Worm (Caenorhabditis elegans) whole organism, L1 larva: ENCODE data around the gene C05B5.12.
A peak's percentile ranks its signal among the peaks of the same experiment; 100 is the strongest.

Experiments
- C16A3.4 ChIP-seq: fragments of 150-350 bp; optimal IDR thresholded peaks from 2 replicates; lab custom pipeline; 2014; ENCODE audit warnings: missing biosample characterization, missing genetic modification characterization
- C34B4.2 ChIP-seq: sonication (generic microtip); optimal IDR thresholded peaks from 2 replicates; lab custom pipeline; 2017; ENCODE audit warnings: mild to moderate bottlenecking, missing genetic modification characterization, missing compliant biosample characterization
- Y116A8C.19 ChIP-seq: sonication (generic microtip); optimal IDR thresholded peaks from 2 replicates; lab custom pipeline; 2016; ENCODE audit warnings: missing compliant biosample characterization, missing genetic modification characterization, borderline replicate concordance
- alr-1 ChIP-seq: fragments of 200-800 bp; sonication (Bioruptor generic); optimal IDR thresholded peaks from 2 replicates; lab custom pipeline; 2018; ENCODE audit warnings: borderline replicate concordance, mild to moderate bottlenecking, missing genetic modification characterization, missing compliant biosample characterization
- blmp-1 ChIP-seq: fragments of 150-350 bp; optimal IDR thresholded peaks from 2 replicates; lab custom pipeline; 2014; ENCODE audit warnings: missing biosample characterization, missing genetic modification characterization
- ceh-63 ChIP-seq: fragments of 200-800 bp; sonication (Bioruptor generic); optimal IDR thresholded peaks from 2 replicates; lab custom pipeline; 2018; ENCODE audit warnings: mild to moderate bottlenecking, missing genetic modification characterization, missing compliant biosample characterization
- ceh-8 ChIP-seq: fragments of 200-800 bp; sonication (Bioruptor generic); optimal IDR thresholded peaks from 2 replicates; lab custom pipeline; 2018; ENCODE audit warnings: mild to moderate bottlenecking, missing genetic modification characterization, moderate library complexity, missing compliant biosample characterization
- ceh-82 ChIP-seq, 3 experiments: fragments of 150-350 bp in 1 of 3; sonication (generic microtip) in 2 of 3; optimal IDR thresholded peaks; 2 replicates each; lab custom pipeline; 2014 to 2017; ENCODE audit warnings: missing biosample characterization in 3 of 3, missing genetic modification characterization in 3 of 3
- dsc-1 ChIP-seq: sonication (generic microtip); optimal IDR thresholded peaks from 2 replicates; lab custom pipeline; 2016; ENCODE audit warnings: mild to moderate bottlenecking, missing genetic modification characterization, missing compliant biosample characterization
- efl-3 ChIP-seq: fragments of 200-800 bp; sonication (Bioruptor generic); optimal IDR thresholded peaks from 2 replicates; lab custom pipeline; 2018; ENCODE audit warnings: mild to moderate bottlenecking, missing genetic modification characterization, missing compliant biosample characterization
- egl-13 ChIP-seq: sonication (generic microtip); optimal IDR thresholded peaks from 2 replicates; lab custom pipeline; 2016; ENCODE audit warnings: missing genotype, missing genetic modification reagents, missing genetic modification characterization, missing compliant biosample characterization
- ets-5 ChIP-seq: fragments of 200-800 bp; sonication (Bioruptor generic); IDR thresholded peaks from 2 replicates; pipeline ENCODE4 v1.3.6; 2022; ENCODE audit warnings: missing genetic modification characterization, missing compliant biosample characterization
- fkh-10 ChIP-seq: sonication (generic microtip); optimal IDR thresholded peaks from 2 replicates; lab custom pipeline; 2017; ENCODE audit warnings: missing biosample characterization, missing genetic modification reagents, missing genetic modification characterization
- fkh-4 ChIP-seq: sonication (generic microtip); optimal IDR thresholded peaks from 2 replicates; lab custom pipeline; 2016; ENCODE audit warnings: missing compliant biosample characterization, missing genetic modification characterization, borderline replicate concordance
- fkh-8 ChIP-seq: sonication (generic microtip); optimal IDR thresholded peaks from 2 replicates; lab custom pipeline; 2016; ENCODE audit warnings: mild to moderate bottlenecking, missing genetic modification characterization, missing compliant biosample characterization
- fos-1 ChIP-seq: fragments of 150-350 bp; optimal IDR thresholded peaks from 2 replicates; lab custom pipeline; 2014; ENCODE audit warnings: missing biosample characterization, missing genetic modification characterization
- grh-1 ChIP-seq: fragments of 200-800 bp; sonication (Bioruptor generic); IDR thresholded peaks from 2 replicates; pipeline ENCODE4 v1.3.6; 2022; ENCODE audit warnings: missing genetic modification reagents, missing genetic modification characterization, missing compliant biosample characterization
- hlh-4 ChIP-seq: sonication (generic microtip); optimal IDR thresholded peaks from 2 replicates; lab custom pipeline; 2016; ENCODE audit warnings: mild to moderate bottlenecking, missing genetic modification characterization, missing compliant biosample characterization
- hpl-2 ChIP-seq: fragments of 150-350 bp; optimal IDR thresholded peaks from 2 replicates; lab custom pipeline; 2014; ENCODE audit warnings: missing biosample characterization, missing genetic modification reagents, missing genetic modification characterization
- isw-1 ChIP-seq: fragments of 200-800 bp; sonication (Bioruptor generic); IDR thresholded peaks from 2 replicates; pipeline ENCODE4 v1.3.6; 2022; ENCODE audit warnings: missing genetic modification characterization, missing compliant biosample characterization
- jun-1 ChIP-seq: fragments of 150-350 bp; optimal IDR thresholded peaks from 2 replicates; lab custom pipeline; 2014; ENCODE audit warnings: missing biosample characterization, missing genetic modification reagents, missing genetic modification characterization
- lin-13 ChIP-seq: fragments of 150-350 bp; optimal IDR thresholded peaks from 2 replicates; lab custom pipeline; 2014; ENCODE audit warnings: missing biosample characterization, missing genetic modification reagents, missing genetic modification characterization
- lin-14 ChIP-seq: fragments of 200-800 bp; sonication (Bioruptor generic); optimal IDR thresholded peaks from 2 replicates; lab custom pipeline; 2018; ENCODE audit warnings: mild to moderate bottlenecking, missing genetic modification characterization, moderate library complexity, missing compliant biosample characterization
- lin-35 ChIP-seq, 2 experiments: fragments of 150-350 bp; optimal IDR thresholded peaks; 2 replicates each; lab custom pipeline; 2014; ENCODE audit warnings: missing biosample characterization in 2 of 2, missing genetic modification characterization in 2 of 2, missing genetic modification reagents in 2 of 2
- mab-9 ChIP-seq: fragments of 200-800 bp; sonication (Bioruptor generic); IDR thresholded peaks from 2 replicates; pipeline ENCODE4 v1.3.6; 2022; ENCODE audit warnings: missing genetic modification reagents, missing genetic modification characterization, missing compliant biosample characterization
- mef-2 ChIP-seq: fragments of 150-350 bp; optimal IDR thresholded peaks from 2 replicates; lab custom pipeline; 2014; ENCODE audit warnings: missing biosample characterization, missing genetic modification characterization
- mep-1 ChIP-seq: fragments of 150-350 bp; optimal IDR thresholded peaks from 2 replicates; lab custom pipeline; 2014; ENCODE audit warnings: missing biosample characterization, missing genetic modification characterization
- nhr-12 ChIP-seq: sonication (generic microtip); optimal IDR thresholded peaks from 2 replicates; lab custom pipeline; 2017; ENCODE audit warnings: missing biosample characterization, missing genetic modification characterization
- nhr-20 ChIP-seq: sonication (generic microtip); optimal IDR thresholded peaks from 2 replicates; lab custom pipeline; 2016; ENCODE audit warnings: mild to moderate bottlenecking, missing genetic modification characterization, missing compliant biosample characterization
- nhr-237 ChIP-seq: fragments of 150-350 bp; optimal IDR thresholded peaks from 2 replicates; lab custom pipeline; 2014; ENCODE audit warnings: missing biosample characterization, missing genetic modification characterization
- nhr-28 ChIP-seq: fragments of 150-350 bp; optimal IDR thresholded peaks from 2 replicates; lab custom pipeline; 2014; ENCODE audit warnings: missing biosample characterization, missing genetic modification characterization
- nhr-76 ChIP-seq: sonication (generic microtip); optimal IDR thresholded peaks from 2 replicates; lab custom pipeline; 2017; ENCODE audit warnings: missing biosample characterization, missing genetic modification characterization
- nhr-84 ChIP-seq: sonication (generic microtip); optimal IDR thresholded peaks from 2 replicates; lab custom pipeline; 2017; ENCODE audit warnings: missing biosample characterization, missing genetic modification characterization
- nhr-90 ChIP-seq: sonication (generic microtip); optimal IDR thresholded peaks from 2 replicates; lab custom pipeline; 2016; ENCODE audit warnings: mild to moderate bottlenecking, missing genetic modification characterization, missing compliant biosample characterization; ENCODE audit not compliant: poor library complexity
- pag-3 ChIP-seq: sonication (generic microtip); optimal IDR thresholded peaks from 2 replicates; lab custom pipeline; 2017; ENCODE audit warnings: missing genetic modification characterization, mild to moderate bottlenecking, missing compliant biosample characterization, antibody characterized with exemption, borderline replicate concordance; ENCODE audit not compliant: insufficient read depth
- pax-3 ChIP-seq: fragments of 200-800 bp; sonication (Bioruptor generic); optimal IDR thresholded peaks from 2 replicates; lab custom pipeline; 2018; ENCODE audit warnings: mild to moderate bottlenecking, missing genetic modification characterization, moderate library complexity, missing compliant biosample characterization
- rnt-1 ChIP-seq: sonication (generic microtip); optimal IDR thresholded peaks from 2 replicates; lab custom pipeline; 2016; ENCODE audit warnings: mild to moderate bottlenecking, missing genetic modification characterization, moderate library complexity, missing compliant biosample characterization
- snpc-4 ChIP-seq: fragments of 150-350 bp; optimal IDR thresholded peaks from 2 replicates; lab custom pipeline; 2014; ENCODE audit warnings: missing biosample characterization, missing genetic modification characterization
- snu-23 ChIP-seq: sonication (generic microtip); optimal IDR thresholded peaks from 2 replicates; lab custom pipeline; 2016; ENCODE audit warnings: missing genetic modification characterization, missing compliant biosample characterization
- sup-37 ChIP-seq: fragments of 200-800 bp; sonication (Bioruptor generic); optimal IDR thresholded peaks from 2 replicates; lab custom pipeline; 2018; ENCODE audit warnings: mild to moderate bottlenecking, missing genetic modification characterization, missing compliant biosample characterization
- tbx-2 ChIP-seq: sonication (generic microtip); optimal IDR thresholded peaks from 2 replicates; lab custom pipeline; 2016; ENCODE audit warnings: missing genetic modification characterization, missing compliant biosample characterization
- unc-30 ChIP-seq: sonication (generic microtip); optimal IDR thresholded peaks from 2 replicates; lab custom pipeline; 2017; ENCODE audit warnings: missing biosample characterization, missing genetic modification characterization
- xbp-1 ChIP-seq: sonication (generic microtip); optimal IDR thresholded peaks from 2 replicates; lab custom pipeline; 2016; ENCODE audit warnings: missing genetic modification characterization, missing compliant biosample characterization
- zip-4 ChIP-seq: fragments of 200-800 bp; sonication (Bioruptor generic); optimal IDR thresholded peaks from 2 replicates; lab custom pipeline; 2018; ENCODE audit warnings: mild to moderate bottlenecking, missing genetic modification characterization, moderate library complexity, missing compliant biosample characterization
- ztf-4 ChIP-seq: fragments of 150-350 bp; optimal IDR thresholded peaks from 2 replicates; lab custom pipeline; 2014; ENCODE audit warnings: missing biosample characterization, missing genetic modification characterization

The C05B5.12 gene

DNA sequence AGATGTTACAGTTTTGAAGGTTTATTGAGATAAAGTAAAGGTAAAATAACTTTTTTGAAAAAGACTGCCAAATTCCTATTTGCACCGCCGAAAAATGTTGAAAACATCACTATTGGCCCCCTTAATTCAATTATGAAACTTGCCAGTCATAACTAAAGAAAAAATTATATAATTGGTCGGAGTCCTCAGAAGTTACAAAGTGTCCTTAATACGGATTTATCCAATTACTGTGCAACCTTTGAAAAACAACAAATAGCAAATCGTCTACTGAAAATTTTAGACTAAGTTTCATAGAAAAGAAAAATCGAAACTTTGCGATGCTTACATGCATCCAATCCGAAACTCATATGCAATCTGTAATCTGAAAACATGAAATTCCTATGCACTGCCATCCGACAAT lies 2.6 kb upstream of the C05B5.12 start:
- TF ChIP-seq ceh-8 (GFP tag; lab: Kevin White, UChicago) (peak; percentile 74), tbx-2 (tag; lab: Kevin White, UChicago) (no peak)

DNA sequence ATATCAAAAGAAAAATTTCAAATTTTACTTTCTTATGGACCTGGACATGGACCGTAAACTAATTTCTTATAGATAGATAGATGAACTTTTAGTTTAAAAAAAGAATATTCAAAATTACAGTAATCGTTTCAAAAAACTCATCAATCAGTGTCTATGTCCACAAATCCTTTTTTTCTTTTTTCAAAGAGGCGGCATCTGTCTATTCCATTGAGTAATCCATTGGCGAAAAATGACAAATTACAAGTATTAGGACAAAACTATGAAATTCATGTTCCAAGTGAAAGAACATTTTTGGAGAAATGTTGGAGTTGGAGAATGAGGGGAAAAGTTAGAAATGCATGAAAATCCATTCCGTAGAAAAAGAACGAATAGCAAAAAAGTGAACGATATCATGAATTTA lies 1.6 kb upstream of the C05B5.12 start:
- TF ChIP-seq ztf-4 (tag; lab: Kevin White, UChicago) = no peak
- TF ChIP-seq lin-35 (GFP tag; optimal IDR thresholded peaks at IDR 0.05; lab: Kevin White, UChicago) = no peak
- TF ChIP-seq isw-1 (GFP tag; lab: Robert Waterston, UW) = no peak
- TF ChIP-seq pax-3 = no peak
- TF ChIP-seq rnt-1 (tag; lab: Kevin White, UChicago) = no peak
- no peak for TF ChIP-seq nhr-84
- TF ChIP-seq fos-1 (tag; lab: Kevin White, UChicago) = no peak
- TF ChIP-seq sup-37 = no peak
- TF ChIP-seq C16A3.4 (tag; lab: Kevin White, UChicago) = no peak

DNA sequence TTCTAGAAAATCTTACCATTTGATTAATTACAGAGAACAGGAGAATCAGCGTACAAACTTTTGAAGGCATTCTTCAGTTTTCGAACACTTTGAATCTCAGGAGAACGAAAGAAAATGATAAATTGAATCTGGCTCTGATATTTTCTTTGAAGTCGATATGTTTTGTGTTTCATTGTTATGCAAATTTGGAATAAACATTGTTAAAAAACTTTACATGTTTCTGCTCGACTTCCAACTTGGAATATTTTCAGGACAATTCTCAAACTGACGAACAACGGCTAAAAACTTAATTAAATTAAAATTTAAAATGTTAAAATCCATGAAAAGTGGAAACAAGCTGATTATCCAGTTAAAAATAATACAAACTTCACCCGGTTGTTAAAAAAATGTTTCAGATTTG lies 1.2 kb downstream of the C05B5.12 start, which contains the start of gene C05B5.1:
TSS of gene C05B5.1 (minus strand) at position 101 of the 400 bp plus-strand sequence.
- TF ChIP-seq xbp-1 (tag; lab: Kevin White, UChicago) (no peak), nhr-20 (tag; lab: Kevin White, UChicago) (no peak), hpl-2 (no peak), alr-1 (tag; lab: Kevin White, UChicago) (no peak), C34B4.2 (no peak), nhr-84 (no peak), ceh-82 (tag; optimal IDR thresholded peaks at IDR 0.05; lab: Kevin White, UChicago) (no peak), isw-1 (GFP tag; lab: Robert Waterston, UW) (no peak), mef-2 (tag; lab: Kevin White, UChicago) (no peak), egl-13 (tag; lab: Kevin White, UChicago) (no peak), ets-5 (GFP tag; lab: Robert Waterston, UW) (no peak), fos-1 (tag; lab: Kevin White, UChicago) (no peak), unc-30 (tag; lab: Kevin White, UChicago) (no peak), hlh-4 (tag; lab: Kevin White, UChicago) (no peak), sup-37 (no peak)

DNA sequence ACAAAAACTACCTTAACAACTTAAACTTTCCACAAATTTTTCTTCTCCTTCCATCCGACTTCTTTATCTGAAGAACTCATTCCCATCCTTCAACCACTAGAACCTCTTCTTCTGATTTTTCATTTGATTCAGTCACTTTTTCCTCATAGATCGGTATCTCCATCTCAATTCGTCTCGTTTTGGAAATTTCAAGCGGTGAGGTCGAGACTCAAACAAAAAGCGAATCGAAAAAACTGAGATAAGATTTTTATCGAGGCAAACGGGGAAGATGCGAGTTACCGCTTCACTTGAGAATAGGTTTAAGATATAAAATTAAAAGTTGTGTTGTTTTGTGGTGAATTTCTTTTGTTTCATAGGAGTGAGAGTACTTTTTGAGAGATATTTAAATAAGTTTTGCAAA lies 4.1 kb downstream of the C05B5.12 start:
- no peak for TF ChIP-seq grh-1 (GFP tag; lab: Robert Waterston, UW)
- TF ChIP-seq fkh-10 (GFP tag; lab: Kevin White, UChicago) = no peak
- no peak for TF ChIP-seq ets-5 (GFP tag; lab: Robert Waterston, UW)
- no peak for TF ChIP-seq unc-30 (tag; lab: Kevin White, UChicago)
- TF ChIP-seq mef-2 (tag; lab: Kevin White, UChicago) = no peak
- no peak for TF ChIP-seq pax-3
- TF ChIP-seq mep-1 (tag; lab: Kevin White, UChicago) = peak; percentile 3
- no peak for TF ChIP-seq C34B4.2
- TF ChIP-seq nhr-237 (tag; lab: Kevin White, UChicago) = no peak
- no peak for TF ChIP-seq nhr-76 (tag; lab: Kevin White, UChicago)
- TF ChIP-seq blmp-1 (tag; lab: Kevin White, UChicago) = peak; percentile 82
- no peak for TF ChIP-seq isw-1 (GFP tag; lab: Robert Waterston, UW)
- no peak for TF ChIP-seq fkh-4 (tag; lab: Kevin White, UChicago)
- TF ChIP-seq jun-1 (tag; lab: Kevin White, UChicago) = no peak
- TF ChIP-seq dsc-1 = no peak
- no peak for TF ChIP-seq nhr-28 (tag; lab: Kevin White, UChicago)
- TF ChIP-seq ceh-82 (tag; optimal IDR thresholded peaks at IDR 0.05; lab: Kevin White, UChicago) = no peak
- no peak for TF ChIP-seq nhr-12 (tag; lab: Kevin White, UChicago)
- no peak for TF ChIP-seq pag-3 (tag; lab: Kevin White, UChicago)
- no peak for TF ChIP-seq hlh-4 (tag; lab: Kevin White, UChicago)
- TF ChIP-seq fkh-8 = no peak
- no peak for TF ChIP-seq nhr-90 (tag; lab: Kevin White, UChicago)
- TF ChIP-seq ceh-63 (GFP tag; lab: Kevin White, UChicago) = no peak
- no peak for TF ChIP-seq Y116A8C.19 (tag; lab: Kevin White, UChicago)
- no peak for TF ChIP-seq alr-1 (tag; lab: Kevin White, UChicago)
- TF ChIP-seq lin-14 (GFP tag; lab: Kevin White, UChicago) = peak; percentile 74
- no peak for TF ChIP-seq hpl-2
- no peak for TF ChIP-seq fos-1 (tag; lab: Kevin White, UChicago)
- TF ChIP-seq snpc-4 (tag; lab: Kevin White, UChicago) = no peak
- TF ChIP-seq lin-13 (GFP tag; lab: Kevin White, UChicago) = no peak
- no peak for TF ChIP-seq mab-9
- peak; percentile 14 for TF ChIP-seq rnt-1 (tag; lab: Kevin White, UChicago)
- no peak for TF ChIP-seq snu-23 (GFP tag; lab: Kevin White, UChicago)
- TF ChIP-seq zip-4 (GFP tag; lab: Kevin White, UChicago) = no peak
- no peak for TF ChIP-seq efl-3
